Worm (Caenorhabditis elegans) whole organism, L4 larva: Measurements from ENCODE around the gene F46E10.2.

ENCODE experiments used
- D1046.2 ChIP-seq: fragments of 200-800 bp; sonication (Bioruptor generic); IDR thresholded peaks from 2 replicates; pipeline ENCODE4 v1.3.6; 2022; ENCODE audit warnings: missing genetic modification characterization, missing compliant biosample characterization
- F49E8.2 ChIP-seq: sonication (generic microtip); optimal IDR thresholded peaks from 2 replicates; lab custom pipeline; 2016; ENCODE audit warnings: missing compliant biosample characterization, mild to moderate bottlenecking, missing genetic modification characterization, borderline replicate concordance
- Y75B8A.6 ChIP-seq: fragments of 200-800 bp; sonication (Bioruptor generic); IDR thresholded peaks from 2 replicates; pipeline ENCODE4 v1.3.6; 2022; ENCODE audit warnings: missing genetic modification reagents, missing genetic modification characterization, missing compliant biosample characterization
- ZK337.2 ChIP-seq: fragments of 200-800 bp; sonication (Bioruptor generic); IDR thresholded peaks from 2 replicates; pipeline ENCODE4 v1.3.6; 2022; ENCODE audit warnings: missing genetic modification reagents, missing genetic modification characterization, missing compliant biosample characterization
- aha-1 ChIP-seq: fragments of 150-350 bp; peaks from one replicate; lab custom pipeline; 2014; ENCODE audit warnings: missing biosample characterization, missing genetic modification characterization
- aly-2 ChIP-seq: sonication (generic microtip); optimal IDR thresholded peaks from 2 replicates; lab custom pipeline; 2018; ENCODE audit warnings: missing biosample characterization, missing genetic modification characterization
- ama-1 ChIP-seq: fragments of 150-350 bp; optimal IDR thresholded peaks from 2 replicates; lab custom pipeline; 2014; ENCODE audit warnings: inconsistent platforms, mixed read lengths
- ceh-28 ChIP-seq: fragments of 150-350 bp; optimal IDR thresholded peaks from 2 replicates; lab custom pipeline; 2014; ENCODE audit warnings: missing biosample characterization, missing genetic modification reagents, missing genetic modification characterization
- ceh-44 ChIP-seq: fragments of 200-800 bp; sonication (Bioruptor generic); IDR thresholded peaks from 2 replicates; pipeline ENCODE4 v1.3.6; 2022; ENCODE audit warnings: missing genetic modification reagents, missing genetic modification characterization, missing compliant biosample characterization
- ceh-82 ChIP-seq: sonication (generic microtip); optimal IDR thresholded peaks from 2 replicates; lab custom pipeline; 2017; ENCODE audit warnings: missing biosample characterization, missing genetic modification characterization
- ces-1 ChIP-seq: fragments of 150-350 bp; sonication (generic microtip); optimal IDR thresholded peaks from 4 replicates; lab custom pipeline; 2014; ENCODE audit warnings: missing biosample characterization, missing genetic modification reagents, missing genetic modification characterization
- cey-2 ChIP-seq: sonication (generic microtip); optimal IDR thresholded peaks from 3 replicates; lab custom pipeline; 2017; ENCODE audit warnings: missing genetic modification characterization, mild to moderate bottlenecking, missing compliant biosample characterization, antibody characterized with exemption, borderline replicate concordance; ENCODE audit not compliant: insufficient read depth
- ctbp-1 ChIP-seq: fragments of 200-800 bp; sonication (Bioruptor generic); IDR thresholded peaks from 2 replicates; pipeline ENCODE4 v1.3.6; 2022; ENCODE audit warnings: missing genetic modification reagents, missing genetic modification characterization, missing compliant biosample characterization
- daf-12 ChIP-seq: fragments of 150-350 bp; optimal IDR thresholded peaks from 2 replicates; lab custom pipeline; 2014; ENCODE audit warnings: missing biosample characterization, missing genetic modification reagents, missing genetic modification characterization
- daf-16 ChIP-seq, 3 experiments: sonication (generic microtip); optimal IDR thresholded peaks; 2 replicates each; lab custom pipeline; 2016 to 2017; ENCODE audit warnings: missing genetic modification characterization in 3 of 3, missing genetic modification reagents in 3 of 3, mild to moderate bottlenecking in 2 of 3, missing compliant biosample characterization in 2 of 3, missing biosample characterization in 1 of 3, moderate library complexity in 1 of 3
- daf-19 ChIP-seq: fragments of 200-800 bp; sonication (Bioruptor generic); conservative IDR thresholded peaks from 2 replicates; pipeline ENCODE4 v1.3.6; 2022; ENCODE audit warnings: missing genetic modification characterization, missing compliant biosample characterization
- daf-8 ChIP-seq: fragments of 200-800 bp; sonication (Bioruptor generic); IDR thresholded peaks from 2 replicates; pipeline ENCODE4 v1.3.6; 2022; ENCODE audit warnings: missing genetic modification characterization, missing compliant biosample characterization
- dmd-8 ChIP-seq: fragments of 200-800 bp; sonication (Bioruptor generic); IDR thresholded peaks from 2 replicates; pipeline ENCODE4 v1.3.6; 2022; ENCODE audit warnings: missing genetic modification characterization, missing compliant biosample characterization
- dpl-1 ChIP-seq: fragments of 150-350 bp; optimal IDR thresholded peaks from 2 replicates; lab custom pipeline; 2014; ENCODE audit warnings: missing biosample characterization, missing genetic modification reagents, missing genetic modification characterization
- dve-1 ChIP-seq: sonication (generic microtip); optimal IDR thresholded peaks from 2 replicates; lab custom pipeline; 2017; ENCODE audit warnings: antibody characterized with exemption, mild to moderate bottlenecking, missing genetic modification characterization, missing compliant biosample characterization; ENCODE audit not compliant: insufficient read depth
- egl-27 ChIP-seq: sonication (generic microtip); optimal IDR thresholded peaks from 3 replicates; lab custom pipeline; 2017; ENCODE audit warnings: missing biosample characterization, missing genetic modification reagents, missing genetic modification characterization
- gei-8 ChIP-seq: fragments of 200-800 bp; sonication (Bioruptor generic); optimal IDR thresholded peaks from 2 replicates; lab custom pipeline; 2018; ENCODE audit warnings: mild to moderate bottlenecking, missing genetic modification characterization, missing compliant biosample characterization
- hif-1 ChIP-seq, 2 experiments: sonication (generic microtip); optimal IDR thresholded peaks; 2 replicates each; lab custom pipeline; 2016 to 2017; ENCODE audit warnings: missing compliant biosample characterization in 2 of 2, missing genetic modification characterization in 2 of 2, missing genetic modification reagents in 2 of 2, missing genotype in 2 of 2, mild to moderate bottlenecking in 1 of 2
- hlh-11 ChIP-seq: fragments of 200-800 bp; sonication (Bioruptor generic); optimal IDR thresholded peaks from 2 replicates; lab custom pipeline; 2018; ENCODE audit warnings: mild to moderate bottlenecking, missing genetic modification characterization, missing compliant biosample characterization
- hmg-1.1 ChIP-seq: fragments of 200-800 bp; sonication (Bioruptor generic); IDR thresholded peaks from 2 replicates; pipeline ENCODE4 v1.3.6; 2022; ENCODE audit warnings: missing genetic modification reagents, missing genetic modification characterization, missing compliant biosample characterization
- jun-1 ChIP-seq: fragments of 150-350 bp; optimal IDR thresholded peaks from 2 replicates; lab custom pipeline; 2014; ENCODE audit warnings: missing biosample characterization, missing genetic modification reagents, missing genetic modification characterization
- lin-13 ChIP-seq: fragments of 150-350 bp; optimal IDR thresholded peaks from 2 replicates; lab custom pipeline; 2014; ENCODE audit warnings: missing biosample characterization, missing genetic modification reagents, missing genetic modification characterization
- lin-15B ChIP-seq: fragments of 150-350 bp; sonication (generic microtip); optimal IDR thresholded peaks from 3 replicates; lab custom pipeline; 2014; ENCODE audit warnings: missing biosample characterization, missing genetic modification characterization
- lin-39 ChIP-seq: fragments of 150-350 bp; optimal IDR thresholded peaks from 2 replicates; lab custom pipeline; 2014; ENCODE audit warnings: missing biosample characterization, missing genetic modification reagents, missing genetic modification characterization
- lir-3 ChIP-seq: sonication (generic microtip); optimal IDR thresholded peaks from 2 replicates; lab custom pipeline; 2016; ENCODE audit warnings: mild to moderate bottlenecking, missing genetic modification characterization, missing compliant biosample characterization
- madf-9 ChIP-seq: fragments of 200-800 bp; sonication (Bioruptor generic); conservative IDR thresholded peaks from 2 replicates; pipeline ENCODE4 v1.3.6; 2022; ENCODE audit warnings: missing genetic modification reagents, missing genetic modification characterization, missing compliant biosample characterization
- mdl-1 ChIP-seq, 2 experiments: fragments of 150-350 bp in 1 of 2; sonication (generic microtip) in 1 of 2; optimal IDR thresholded peaks; 2 replicates each; lab custom pipeline; 2014 to 2017; ENCODE audit warnings: missing biosample characterization in 2 of 2, missing genetic modification characterization in 2 of 2
- mxl-2 ChIP-seq: fragments of 200-800 bp; sonication (Bioruptor generic); conservative IDR thresholded peaks from 2 replicates; pipeline ENCODE4 v1.3.6; 2022; ENCODE audit warnings: missing genetic modification reagents, missing genetic modification characterization, missing compliant biosample characterization
- nhr-10 ChIP-seq: fragments of 150-350 bp; optimal IDR thresholded peaks from 2 replicates; lab custom pipeline; 2014; ENCODE audit warnings: missing biosample characterization, missing genetic modification characterization
- nhr-11 ChIP-seq: fragments of 150-350 bp; optimal IDR thresholded peaks from 2 replicates; lab custom pipeline; 2014; ENCODE audit warnings: missing biosample characterization, missing genetic modification characterization
- nhr-6 ChIP-seq: fragments of 150-350 bp; optimal IDR thresholded peaks from 2 replicates; lab custom pipeline; 2014; ENCODE audit warnings: missing biosample characterization, missing genetic modification characterization
- nhr-76 ChIP-seq: fragments of 150-350 bp; optimal IDR thresholded peaks from 2 replicates; lab custom pipeline; 2014; ENCODE audit warnings: missing biosample characterization, missing genetic modification characterization
- nhr-77 ChIP-seq: fragments of 150-350 bp; optimal IDR thresholded peaks from 2 replicates; lab custom pipeline; 2014; ENCODE audit warnings: missing biosample characterization, missing genetic modification characterization
- pqm-1 ChIP-seq: sonication (generic microtip); optimal IDR thresholded peaks from 2 replicates; lab custom pipeline; 2017; ENCODE audit warnings: missing biosample characterization, missing genetic modification characterization
- rbr-2 ChIP-seq: sonication (generic microtip); optimal IDR thresholded peaks from 2 replicates; lab custom pipeline; 2016; ENCODE audit warnings: missing genotype, missing genetic modification characterization, missing compliant biosample characterization
- sdz-12 ChIP-seq: fragments of 200-800 bp; sonication (Bioruptor generic); optimal IDR thresholded peaks from 2 replicates; lab custom pipeline; 2018; ENCODE audit warnings: mild to moderate bottlenecking, missing genetic modification characterization, missing compliant biosample characterization
- set-16 ChIP-seq: fragments of 200-800 bp; sonication (Bioruptor generic); IDR thresholded peaks from 2 replicates; pipeline ENCODE4 v1.3.6; 2022; ENCODE audit warnings: missing genetic modification reagents, missing genetic modification characterization, missing compliant biosample characterization
- skn-1 ChIP-seq: fragments of 150-350 bp; optimal IDR thresholded peaks from 2 replicates; lab custom pipeline; 2014; ENCODE audit warnings: missing biosample characterization, missing genetic modification characterization
- snpc-1.2 ChIP-seq: fragments of 200-800 bp; sonication (Bioruptor generic); IDR thresholded peaks from 2 replicates; pipeline ENCODE4 v1.3.6; 2022; ENCODE audit warnings: missing genetic modification reagents, missing genetic modification characterization, missing compliant biosample characterization
- tag-97 ChIP-seq: fragments of 200-800 bp; sonication (Bioruptor generic); IDR thresholded peaks from 2 replicates; pipeline ENCODE4 v1.3.6; 2022; ENCODE audit warnings: missing genetic modification characterization, missing compliant biosample characterization
- tra-1 ChIP-seq: fragments of 200-800 bp; sonication (Bioruptor generic); IDR thresholded peaks from 2 replicates; pipeline ENCODE4 v1.3.6; 2022; ENCODE audit warnings: missing genetic modification reagents, missing genetic modification characterization, missing compliant biosample characterization
- unc-130 ChIP-seq: sonication (generic microtip); optimal IDR thresholded peaks from 2 replicates; lab custom pipeline; 2016; ENCODE audit warnings: missing genetic modification reagents, missing genetic modification characterization, missing compliant biosample characterization
- unc-39 ChIP-seq: sonication (generic microtip); optimal IDR thresholded peaks from 2 replicates; lab custom pipeline; 2017; ENCODE audit warnings: missing biosample characterization, missing genetic modification characterization
- zfp-2 ChIP-seq: sonication (generic microtip); optimal IDR thresholded peaks from 2 replicates; lab custom pipeline; 2016; ENCODE audit warnings: mild to moderate bottlenecking, missing genetic modification characterization, missing compliant biosample characterization
- zfp-3 ChIP-seq: fragments of 200-800 bp; sonication (Bioruptor generic); conservative IDR thresholded peaks from 2 replicates; pipeline ENCODE4 v1.3.6; 2022; ENCODE audit warnings: missing genetic modification reagents, missing genetic modification characterization, missing compliant biosample characterization
- zip-2 ChIP-seq: fragments of 150-350 bp; optimal IDR thresholded peaks from 2 replicates; lab custom pipeline; 2014; ENCODE audit warnings: missing biosample characterization, missing genetic modification characterization
- ztf-11 ChIP-seq: fragments of 150-350 bp; optimal IDR thresholded peaks from 2 replicates; lab custom pipeline; 2014; ENCODE audit warnings: missing biosample characterization, missing genetic modification characterization
- ztf-7 ChIP-seq: fragments of 150-350 bp; optimal IDR thresholded peaks from 2 replicates; lab custom pipeline; 2014; ENCODE audit warnings: missing biosample characterization, missing genetic modification characterization

The F46E10.2 gene

DNA sequence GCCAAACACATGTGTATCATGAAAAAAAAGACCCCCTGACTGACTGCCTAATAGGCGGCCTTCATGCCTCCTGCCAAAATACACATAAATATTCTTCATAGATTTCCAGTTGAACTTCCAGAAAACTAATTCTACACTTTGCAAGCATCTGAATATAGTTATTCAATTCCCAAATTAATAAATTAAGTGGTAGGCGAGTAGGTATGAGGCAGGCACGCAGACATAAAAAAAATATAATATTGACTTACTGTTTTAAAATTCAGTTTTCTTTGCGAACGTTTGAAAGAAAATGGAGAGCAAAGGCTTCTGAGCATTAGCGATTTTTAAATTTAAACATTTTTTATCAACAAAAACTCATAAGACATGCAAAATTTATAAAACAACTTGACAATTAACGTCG is 32.4 kb upstream of the F46E10.2 start (continued):
- TF ChIP-seq F49E8.2 (no peak), Y75B8A.6 (GFP tag; lab: Robert Waterston, UW) (no peak), pqm-1 (tag; lab: Kevin White, UChicago) (no peak), zip-2 (tag; lab: Kevin White, UChicago) (no peak), ctbp-1 (no peak), ceh-82 (tag; lab: Kevin White, UChicago) (no peak), D1046.2 (GFP tag; lab: Robert Waterston, UW) (no peak), ces-1 (no peak), skn-1 (tag; lab: Kevin White, UChicago) (no peak), cey-2 (no peak), zfp-3 (peak; percentile 77), daf-8 (GFP tag; lab: Robert Waterston, UW) (no peak), mdl-1 (tag; optimal IDR thresholded peaks at IDR 0.05; lab: Kevin White, UChicago) (no peak), tra-1 (GFP tag; lab: Robert Waterston, UW) (peak; percentile 53; the same call in 1 of the 2 replicates), egl-27 (tag; lab: Kevin White, UChicago) (no peak), unc-39 (tag; lab: Kevin White, UChicago) (no peak), hif-1 (tag; optimal IDR thresholded peaks at IDR 0.05; lab: Kevin White, UChicago) (no peak), nhr-10 (tag; lab: Kevin White, UChicago) (peak; percentile 9), lin-39 (no peak), tag-97 (GFP tag; lab: Robert Waterston, UW) (no peak), jun-1 (tag; lab: Kevin White, UChicago) (no peak), ceh-28 (tag; lab: Kevin White, UChicago) (no peak), unc-130 (GFP tag; lab: Kevin White, UChicago) (no peak), lin-15B (tag; lab: Kevin White, UChicago) (peak; percentile 14), rbr-2 (tag; lab: Kevin White, UChicago) (no peak), ZK337.2 (GFP tag; lab: Robert Waterston, UW) (no peak), daf-19 (GFP tag; lab: Robert Waterston, UW) (no peak), dve-1 (peak; percentile 30), daf-12 (no peak), madf-9 (no peak), nhr-76 (tag; lab: Kevin White, UChicago) (no peak), ceh-44 (GFP tag; lab: Robert Waterston, UW) (no peak), daf-16 (GFP tag; optimal IDR thresholded peaks at IDR 0.05; lab: Kevin White, UChicago) (peak in 1 of 2 experiments; percentile 11), daf-16 (tag; optimal IDR thresholded peaks at IDR 0.05; lab: Kevin White, UChicago) (peak; percentile 34), snpc-1.2 (no peak), hlh-11 (tag; lab: Kevin White, UChicago) (peak; percentile 14), mxl-2 (no peak), nhr-11 (tag; lab: Kevin White, UChicago) (no peak), dpl-1 (GFP tag; lab: Kevin White, UChicago) (no peak), ztf-11 (tag; lab: Kevin White, UChicago) (no peak), gei-8 (GFP tag; lab: Kevin White, UChicago) (peak; percentile 21), ama-1 (no peak), hmg-1.1 (GFP tag; lab: Robert Waterston, UW) (no peak), lin-13 (GFP tag; lab: Kevin White, UChicago) (no peak), set-16 (GFP tag; lab: Robert Waterston, UW) (no peak), ztf-7 (tag; lab: Kevin White, UChicago) (no peak), dmd-8 (GFP tag; lab: Robert Waterston, UW) (no peak), sdz-12 (no peak), aha-1 (no peak), aly-2 (tag; lab: Kevin White, UChicago) (no peak), lir-3 (tag; lab: Kevin White, UChicago) (no peak), nhr-77 (tag; lab: Kevin White, UChicago) (peak; percentile 69), nhr-6 (tag; lab: Kevin White, UChicago) (no peak), zfp-2 (tag; lab: Kevin White, UChicago) (no peak)
